Worm (Caenorhabditis elegans) whole organism, mixed stage, embryonic: ENCODE measurements around the gene Y81G3A.6.
"Not testable (repeated sequence)": the region's sequence is repeated elsewhere in the genome, so short reads cannot be mapped to it uniquely, and the experiment has no call there.

ENCODE experiments used
- M03D4.4 ChIP-seq: sonication (generic microtip); optimal IDR thresholded peaks from 2 replicates; lab custom pipeline; 2017; ENCODE audit warnings: mild to moderate bottlenecking, missing genetic modification characterization, missing compliant biosample characterization
- bed-3 ChIP-seq: fragments of 200-800 bp; sonication (Bioruptor generic); optimal IDR thresholded peaks from 3 replicates; lab custom pipeline; 2018; ENCODE audit warnings: mild to moderate bottlenecking, missing genetic modification characterization, moderate library complexity, missing compliant biosample characterization
- blmp-1 ChIP-seq: fragments of 150-350 bp; optimal IDR thresholded peaks from 2 replicates; lab custom pipeline; 2014; ENCODE audit warnings: missing biosample characterization, missing genetic modification characterization
- ceh-39 ChIP-seq: fragments of 150-350 bp; optimal IDR thresholded peaks from 2 replicates; lab custom pipeline; 2014; ENCODE audit warnings: missing biosample characterization, missing genetic modification characterization
- ceh-43 ChIP-seq: fragments of 200-800 bp; sonication (Bioruptor generic); optimal IDR thresholded peaks from 2 replicates; lab custom pipeline; 2018; ENCODE audit warnings: mild to moderate bottlenecking, missing genetic modification characterization, moderate library complexity, missing compliant biosample characterization
- ceh-83 ChIP-seq: fragments of 200-800 bp; sonication (Bioruptor generic); optimal IDR thresholded peaks from 2 replicates; lab custom pipeline; 2018; ENCODE audit warnings: mild to moderate bottlenecking, missing genetic modification characterization, missing compliant biosample characterization
- ces-1 ChIP-seq: fragments of 150-350 bp; optimal IDR thresholded peaks from 2 replicates; lab custom pipeline; 2014; ENCODE audit warnings: missing biosample characterization, missing genetic modification reagents, missing genetic modification characterization
- cnd-1 ChIP-seq: fragments of 200-800 bp; sonication (Bioruptor generic); optimal IDR thresholded peaks from 2 replicates; lab custom pipeline; 2018; ENCODE audit warnings: mild to moderate bottlenecking, missing genetic modification characterization, missing compliant biosample characterization
- elt-1 ChIP-seq: sonication (generic microtip); optimal IDR thresholded peaks from 2 replicates; lab custom pipeline; 2017; ENCODE audit warnings: missing genetic modification characterization, mild to moderate bottlenecking, missing compliant biosample characterization, antibody characterized with exemption, moderate library complexity, borderline replicate concordance; ENCODE audit not compliant: insufficient read depth
- flh-1 ChIP-seq: fragments of 200-800 bp; sonication (Bioruptor generic); optimal IDR thresholded peaks from 2 replicates; lab custom pipeline; 2018; ENCODE audit warnings: mild to moderate bottlenecking, missing genetic modification characterization, moderate library complexity, missing compliant biosample characterization
- hlh-1 ChIP-seq: fragments of 150-350 bp; optimal IDR thresholded peaks from 2 replicates; lab custom pipeline; 2014; ENCODE audit warnings: missing biosample characterization, missing genetic modification reagents, missing genetic modification characterization
- lin-13 ChIP-seq: fragments of 150-350 bp; optimal IDR thresholded peaks from 2 replicates; lab custom pipeline; 2014; ENCODE audit warnings: missing biosample characterization, missing genetic modification characterization
- lin-32 ChIP-seq: fragments of 200-800 bp; sonication (Bioruptor generic); optimal IDR thresholded peaks from 2 replicates; lab custom pipeline; 2018; ENCODE audit warnings: mild to moderate bottlenecking, missing genetic modification characterization, missing compliant biosample characterization
- lsy-2 ChIP-seq: fragments of 150-350 bp; optimal IDR thresholded peaks from 2 replicates; lab custom pipeline; 2014; ENCODE audit warnings: missing biosample characterization, missing genetic modification characterization
- mab-5 ChIP-seq: fragments of 150-350 bp; optimal IDR thresholded peaks from 2 replicates; lab custom pipeline; 2014; ENCODE audit warnings: missing biosample characterization, missing genetic modification characterization
- mep-1 ChIP-seq: fragments of 150-350 bp; optimal IDR thresholded peaks from 2 replicates; lab custom pipeline; 2017; ENCODE audit warnings: missing biosample characterization, missing genetic modification reagents, missing genetic modification characterization, inconsistent platforms
- mls-2 ChIP-seq: sonication (generic microtip); optimal IDR thresholded peaks from 2 replicates; lab custom pipeline; 2016; ENCODE audit warnings: mild to moderate bottlenecking, missing genetic modification characterization, moderate library complexity, missing compliant biosample characterization
- nhr-2 ChIP-seq: fragments of 150-350 bp; optimal IDR thresholded peaks from 2 replicates; lab custom pipeline; 2014; ENCODE audit warnings: missing biosample characterization, missing genetic modification characterization
- nhr-237 ChIP-seq: fragments of 150-350 bp; optimal IDR thresholded peaks from 2 replicates; lab custom pipeline; 2014; ENCODE audit warnings: missing biosample characterization, missing genetic modification characterization
- nhr-28 ChIP-seq: fragments of 150-350 bp; optimal IDR thresholded peaks from 2 replicates; lab custom pipeline; 2014; ENCODE audit warnings: missing biosample characterization, missing genetic modification characterization
- nhr-76 ChIP-seq: sonication (generic microtip); optimal IDR thresholded peaks from 2 replicates; lab custom pipeline; 2017; ENCODE audit warnings: missing biosample characterization, missing genetic modification characterization
- sem-2 ChIP-seq: fragments of 200-800 bp; sonication (Bioruptor generic); optimal IDR thresholded peaks from 2 replicates; lab custom pipeline; 2018; ENCODE audit warnings: mild to moderate bottlenecking, missing genetic modification characterization, missing compliant biosample characterization
- snpc-4 ChIP-seq: fragments of 150-350 bp; optimal IDR thresholded peaks from 2 replicates; lab custom pipeline; 2014; ENCODE audit warnings: missing biosample characterization, missing genetic modification characterization
- sptf-1 ChIP-seq: sonication (generic microtip); optimal IDR thresholded peaks from 2 replicates; lab custom pipeline; 2017; ENCODE audit warnings: mild to moderate bottlenecking, missing genetic modification characterization, moderate library complexity, missing compliant biosample characterization
- unc-120 ChIP-seq: sonication (generic microtip); optimal IDR thresholded peaks from 2 replicates; lab custom pipeline; 2017; ENCODE audit warnings: missing genetic modification characterization, missing compliant biosample characterization; ENCODE audit not compliant: poor library complexity, severe bottlenecking
- unc-62 ChIP-seq: fragments of 150-350 bp; optimal IDR thresholded peaks from 2 replicates; lab custom pipeline; 2014; ENCODE audit warnings: missing biosample characterization, missing genetic modification reagents, missing genetic modification characterization
- zip-8 ChIP-seq: fragments of 150-350 bp; optimal IDR thresholded peaks from 2 replicates; lab custom pipeline; 2014; ENCODE audit warnings: missing biosample characterization, missing genetic modification characterization
- ztf-11 ChIP-seq: fragments of 150-350 bp; optimal IDR thresholded peaks from 2 replicates; lab custom pipeline; 2014; ENCODE audit warnings: missing biosample characterization, missing genetic modification characterization

Y81G3A.6 gene

ce11 chrII:13082403-13082802 lies at the start of gene Y81G3A.6:
Y81G3A.6 (minus strand) TSS chrII:13082503.
- not testable (repeated sequence) for TF ChIP-seq sptf-1; mep-1 (tag; lab: Kevin White, UChicago); nhr-28

- TF ChIP-seq nhr-28 (no peak), ces-1 (GFP tag; lab: Kevin White, UChicago) (no peak), sem-2 (no peak), ceh-39 (no peak), zip-8 (tag; lab: Kevin White, UChicago) (no peak), lin-32 (no peak), snpc-4 (tag; lab: Kevin White, UChicago) (no peak), M03D4.4 (tag; lab: Kevin White, UChicago) (no peak), unc-62 (GFP tag; lab: Kevin White, UChicago) (no peak), sptf-1 (no peak), bed-3 (GFP tag; lab: Kevin White, UChicago) (no peak), ceh-43 (GFP tag; lab: Kevin White, UChicago) (no peak), ztf-11 (tag; lab: Kevin White, UChicago) (no peak), cnd-1 (tag; lab: Kevin White, UChicago) (no peak), unc-120 (no peak), mep-1 (tag; lab: Kevin White, UChicago) (no peak), nhr-76 (tag; lab: Kevin White, UChicago) (no peak)
Observed at ce11 chrII:13130576-13130975, 48.3 kb upstream of the Y81G3A.6 start.

- TF ChIP-seq ces-1 (GFP tag; lab: Kevin White, UChicago) (no peak), blmp-1 (tag; lab: Kevin White, UChicago) (no peak)
Observed at ce11 chrII:13129602-13130001, 47.3 kb upstream of the Y81G3A.6 start, which contains the start of gene F29C12.6. F29C12.6 (plus strand) TSS chrII:13129902.

ce11 chrII:13122720-13123119 lies 40.4 kb upstream of the Y81G3A.6 start, which contains the start of gene bath-45:
bath-45 (plus strand) TSS chrII:13123020.
- no peak for TF ChIP-seq unc-120
- TF ChIP-seq nhr-2: no peak
- TF ChIP-seq unc-62 (GFP tag; lab: Kevin White, UChicago): no peak
- no peak for TF ChIP-seq mep-1 (tag; lab: Kevin White, UChicago)
- no peak for TF ChIP-seq nhr-237 (tag; lab: Kevin White, UChicago)
- TF ChIP-seq snpc-4 (tag; lab: Kevin White, UChicago): no peak
- no peak for TF ChIP-seq flh-1 (GFP tag; lab: Kevin White, UChicago)
- no peak for TF ChIP-seq hlh-1
- no peak for TF ChIP-seq ceh-83 (GFP tag; lab: Kevin White, UChicago)
- no peak for TF ChIP-seq nhr-28
- no peak for TF ChIP-seq mab-5

- TF ChIP-seq lin-13 (tag; lab: Kevin White, UChicago): no peak
- peak; percentile 55 for TF ChIP-seq ces-1 (GFP tag; lab: Kevin White, UChicago)
- no peak for TF ChIP-seq ztf-11 (tag; lab: Kevin White, UChicago)
- peak; percentile 61 for TF ChIP-seq sptf-1
- no peak for TF ChIP-seq ceh-39
- no peak for TF ChIP-seq unc-62 (GFP tag; lab: Kevin White, UChicago)
- peak; percentile 20 for TF ChIP-seq mep-1 (tag; lab: Kevin White, UChicago)
- TF ChIP-seq snpc-4 (tag; lab: Kevin White, UChicago): no peak
- TF ChIP-seq lsy-2 (tag; lab: Kevin White, UChicago): peak; percentile 14
Observed at ce11 chrII:13117135-13117534, 34.8 kb upstream of the Y81G3A.6 start, which contains the start of gene gfm-1. gfm-1 (plus strand) TSS chrII:13117483.

- no peak for TF ChIP-seq mls-2 (tag; lab: Kevin White, UChicago)
Observed at ce11 chrII:13116710-13117109, 34.4 kb upstream of the Y81G3A.6 start, which contains the start of gene rict-1. rict-1 (minus strand) TSS chrII:13116810.

ce11 chrII:13107719-13108118 lies 25.4 kb upstream of the Y81G3A.6 start, which contains the start of gene pqn-32:
pqn-32 (plus strand) TSS chrII:13108019.
- TF ChIP-seq snpc-4 (tag; lab: Kevin White, UChicago) (no peak), zip-8 (tag; lab: Kevin White, UChicago) (no peak), unc-62 (GFP tag; lab: Kevin White, UChicago) (no peak), unc-120 (no peak), mls-2 (tag; lab: Kevin White, UChicago) (no peak), sptf-1 (no peak), M03D4.4 (tag; lab: Kevin White, UChicago) (no peak), elt-1 (tag; lab: Kevin White, UChicago) (no peak), cnd-1 (tag; lab: Kevin White, UChicago) (no peak)
